Worm (Caenorhabditis elegans) whole organism, mixed stage, embryonic: ENCODE results near the gene E03H12.4.

Experiments
- M03D4.4 ChIP-seq: sonication (generic microtip); optimal IDR thresholded peaks from 2 replicates; lab custom pipeline; 2017; ENCODE audit warnings: mild to moderate bottlenecking, missing genetic modification characterization, missing compliant biosample characterization
- ces-1 ChIP-seq: fragments of 150-350 bp; optimal IDR thresholded peaks from 2 replicates; lab custom pipeline; 2014; ENCODE audit warnings: missing biosample characterization, missing genetic modification reagents, missing genetic modification characterization
- elt-1 ChIP-seq: sonication (generic microtip); optimal IDR thresholded peaks from 2 replicates; lab custom pipeline; 2017; ENCODE audit warnings: missing genetic modification characterization, mild to moderate bottlenecking, missing compliant biosample characterization, antibody characterized with exemption, moderate library complexity, borderline replicate concordance; ENCODE audit not compliant: insufficient read depth
- elt-3 ChIP-seq: fragments of 150-350 bp; optimal IDR thresholded peaks from 2 replicates; lab custom pipeline; 2014; ENCODE audit warnings: missing biosample characterization, missing genetic modification characterization
- lin-32 ChIP-seq: fragments of 200-800 bp; sonication (Bioruptor generic); optimal IDR thresholded peaks from 2 replicates; lab custom pipeline; 2018; ENCODE audit warnings: mild to moderate bottlenecking, missing genetic modification characterization, missing compliant biosample characterization
- lsy-2 ChIP-seq: fragments of 150-350 bp; optimal IDR thresholded peaks from 2 replicates; lab custom pipeline; 2014; ENCODE audit warnings: missing biosample characterization, missing genetic modification characterization
- nhr-12 ChIP-seq: fragments of 150-350 bp; optimal IDR thresholded peaks from 2 replicates; lab custom pipeline; 2014; ENCODE audit warnings: missing biosample characterization, missing genetic modification characterization
- nhr-76 ChIP-seq: sonication (generic microtip); optimal IDR thresholded peaks from 2 replicates; lab custom pipeline; 2017; ENCODE audit warnings: missing biosample characterization, missing genetic modification characterization
- pha-4 ChIP-seq: fragments of 150-350 bp; optimal IDR thresholded peaks from 2 replicates; lab custom pipeline; 2018; ENCODE audit warnings: missing biosample characterization, missing genetic modification reagents, missing genetic modification characterization

ce11 chrIV:4941681-4942080 is 40.7 kb upstream of the E03H12.4 start, which contains the start of gene Y9C9A.5:
- TF ChIP-seq elt-3 (no peak), lin-32 (GFP tag; lab: Kevin White, UChicago) (no peak), lsy-2 (tag; lab: Kevin White, UChicago) (no peak), M03D4.4 (no peak), nhr-12 (tag; lab: Kevin White, UChicago) (no peak), pha-4 (tag; lab: Kevin White, UChicago) (no peak), elt-1 (tag; lab: Kevin White, UChicago) (no peak), ces-1 (GFP tag; lab: Kevin White, UChicago) (no peak), nhr-76 (tag; lab: Kevin White, UChicago) (no peak)
